Fruit fly (Drosophila melanogaster): ENCODE measurements around the gene CG46281.

Gene CG46281

dm6 chr3R:12995047-12995446, 35.1 kb downstream of the CG46281 start, which contains the start of gene yellow-f2:
yellow-f2 (minus strand) TSS chr3R:12995147.
- TF ChIP-seq sug (tag; optimal IDR thresholded peaks at IDR 0.05) (peak; percentile 38), CG34376 (GFP tag; optimal IDR thresholded peaks at IDR 0.05) (peak; percentile 11), Elba2 (GFP tag; optimal IDR thresholded peaks at IDR 0.05) (peak; percentile 72), CG4328 (GFP tag; optimal IDR thresholded peaks at IDR 0.05) (no peak)

- TF ChIP-seq al (GFP tag; IDR thresholded peaks at IDR 0.05) (no peak), CG17359 (tag; optimal IDR thresholded peaks at IDR 0.05) (no peak), Meics (GFP tag; optimal IDR thresholded peaks at IDR 0.05) (no peak), CG1233 (GFP tag; optimal IDR thresholded peaks at IDR 0.05) (no peak), CG17912 (GFP tag; optimal IDR thresholded peaks at IDR 0.05) (no peak), h (optimal IDR thresholded peaks at IDR 0.05) (no peak), hb (GFP tag; IDR thresholded peaks at IDR 0.05; ENCODE audit: partially characterized antibody) (no peak), Xbp1 (GFP tag; optimal IDR thresholded peaks at IDR 0.05) (no peak), PHDP (tag; optimal IDR thresholded peaks at IDR 0.05) (no peak), Jarid2 (GFP tag; optimal IDR thresholded peaks at IDR 0.05) (no peak), twi (tag; optimal IDR thresholded peaks at IDR 0.05) (no peak), CG43689 (GFP tag; IDR thresholded peaks at IDR 0.05) (no peak), CG17186 (GFP tag; optimal IDR thresholded peaks at IDR 0.05) (no peak), Bgb (GFP tag; IDR thresholded peaks at IDR 0.05; ENCODE audit: partially characterized antibody) (no peak), CG8089 (GFP tag; optimal IDR thresholded peaks at IDR 0.05) (no peak), pros (GFP tag; optimal IDR thresholded peaks at IDR 0.05) (no peak), CG12155 (GFP tag; optimal IDR thresholded peaks at IDR 0.05) (no peak), onecut (GFP tag; IDR thresholded peaks at IDR 0.05) (no peak), CG14014 (GFP tag; IDR thresholded peaks at IDR 0.05) (no peak)
Observed at dm6 chr3R:12993018-12993417, 37.1 kb downstream of the CG46281 start, which contains the start of gene yellow-f. yellow-f (minus strand) TSS chr3R:12993201.

DNA sequence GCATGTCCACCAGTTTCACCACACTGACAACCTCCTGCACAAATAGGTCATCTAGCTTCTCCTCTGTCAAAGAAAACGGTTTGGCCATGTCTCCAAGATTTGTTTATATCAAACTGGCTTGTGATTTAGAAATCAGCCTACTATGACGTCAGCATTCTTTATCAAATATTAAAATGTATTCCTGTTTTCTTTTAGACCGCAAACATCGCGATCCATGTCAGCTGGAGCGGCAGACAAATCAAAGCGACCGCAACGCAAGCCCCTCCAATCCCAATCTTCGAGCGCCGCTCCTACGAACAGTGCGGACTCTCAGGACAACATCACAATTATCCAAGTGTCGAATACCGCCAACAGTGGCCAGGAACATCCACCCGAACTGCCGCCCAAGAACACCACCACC, 41.7 kb downstream of the CG46281 start, which contains the start of gene CG14383:
TSS of gene CG14383 (minus strand) at position 101 of the 400 bp plus-strand sequence.
- TF ChIP-seq wor (GFP tag; IDR thresholded peaks at IDR 0.05) (no peak), dimm (GFP tag; IDR thresholded peaks at IDR 0.05) (0 out of 2 replicates have a peak, but pooled peaks have one; percentile 18)

DNA sequence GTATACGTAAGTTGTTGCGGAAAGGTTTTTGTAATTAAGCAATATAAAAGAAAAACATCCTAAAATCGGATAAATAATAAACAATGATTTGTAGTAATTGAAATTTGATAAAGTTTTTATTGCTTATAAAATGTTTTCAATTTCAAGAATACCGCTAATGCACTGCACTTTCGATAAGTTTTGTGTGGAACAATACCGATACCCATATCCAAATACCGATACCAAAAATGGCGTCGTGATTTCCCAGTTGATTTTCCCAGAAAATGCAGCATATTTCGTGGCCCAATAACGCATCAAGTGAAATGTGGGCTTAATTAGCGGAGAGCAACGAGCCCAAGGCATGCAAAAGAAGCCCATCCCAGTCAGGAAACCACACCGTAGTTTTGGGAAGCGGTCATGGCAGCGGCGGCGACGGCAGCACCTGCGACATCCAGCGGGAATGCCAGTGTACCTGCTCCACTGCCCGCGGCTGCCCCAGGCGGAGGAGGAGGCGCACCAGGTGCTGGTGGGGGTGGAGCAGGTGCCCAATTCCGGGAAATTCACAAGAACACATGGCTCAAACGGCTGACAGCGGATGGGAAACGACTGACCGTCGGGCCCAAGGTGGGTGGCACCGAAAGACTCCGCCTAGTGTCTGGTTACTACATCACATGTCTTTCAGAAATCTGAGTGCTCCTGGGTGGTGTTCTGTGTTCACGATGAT, 44.1 kb downstream of the CG46281 start, which contains the start of gene CG31342:
TSS of gene CG31342 (plus strand) at position 214 of the 703 bp plus-strand sequence.
- peak; percentile 53 for TF ChIP-seq CG8388 (GFP tag; optimal IDR thresholded peaks at IDR 0.05)
- TF ChIP-seq CG13624 (GFP tag; optimal IDR thresholded peaks at IDR 0.05), result peak; percentile 67
- no peak for TF ChIP-seq sim (GFP tag; IDR thresholded peaks at IDR 0.05)
- TF ChIP-seq Drgx (GFP tag; IDR thresholded peaks at IDR 0.05), result 0 out of 2 replicates have a peak, but pooled peaks have one; percentile 28
- TF ChIP-seq Meics (GFP tag; optimal IDR thresholded peaks at IDR 0.05), result no peak
- no peak for TF ChIP-seq croc (GFP tag; conservative IDR thresholded peaks at IDR 0.05)
- no peak for TF ChIP-seq kah (GFP tag; optimal IDR thresholded peaks at IDR 0.05)
- peak; percentile 43; the same call in 1 of the 3 replicates for TF ChIP-seq Dbx (GFP tag; IDR thresholded peaks at IDR 0.05)
- TF ChIP-seq Tbp (GFP tag; optimal IDR thresholded peaks at IDR 0.05), result no peak
- TF ChIP-seq Hr78 (GFP tag; optimal IDR thresholded peaks at IDR 0.05), result no peak
- TF ChIP-seq ato (GFP tag; IDR thresholded peaks at IDR 0.05; ENCODE audit: partially characterized antibody), result peak; percentile 23; the same call in 1 of the 2 replicates
- TF ChIP-seq Usf (GFP tag; optimal IDR thresholded peaks at IDR 0.05), result no peak
- no peak for TF ChIP-seq NK7.1 (GFP tag; optimal IDR thresholded peaks at IDR 0.05)
- peak; percentile 59 for TF ChIP-seq CG8924 (tag; optimal IDR thresholded peaks at IDR 0.05)
- TF ChIP-seq dmrt99B (tag; optimal IDR thresholded peaks at IDR 0.05), result no peak
- no peak for TF ChIP-seq CG14965 (GFP tag; optimal IDR thresholded peaks at IDR 0.05; ENCODE audit: borderline replicate concordance)
- TF ChIP-seq HLH4C (GFP tag; IDR thresholded peaks at IDR 0.05; ENCODE audit: partially characterized antibody), result no peak; the same call in 1 of the 3 replicates
- no peak for TF ChIP-seq dimm (GFP tag; IDR thresholded peaks at IDR 0.05)
- no peak for TF ChIP-seq D19B (GFP tag; optimal IDR thresholded peaks at IDR 0.05)
- TF ChIP-seq vnd (GFP tag; IDR thresholded peaks at IDR 0.05; ENCODE audit: partially characterized antibody), result peak; percentile 45
- no peak for TF ChIP-seq eyg (GFP tag; optimal IDR thresholded peaks at IDR 0.05)
- no peak for TF ChIP-seq Abd-B (GFP tag; optimal IDR thresholded peaks at IDR 0.05)

All from whole organism, embryonic.